Fruit fly (Drosophila melanogaster): ENCODE data around the gene CG33723.

dm6 chr2L:9452959-9453358 is 12.4 kb upstream of the CG33723 start:
- TF ChIP-seq insv (optimal IDR thresholded peaks at IDR 0.05) = no peak
- no peak for TF ChIP-seq Sin3A (optimal IDR thresholded peaks at IDR 0.05)
- no peak for TF ChIP-seq psq (optimal IDR thresholded peaks at IDR 0.05)
- no peak for TF ChIP-seq h (optimal IDR thresholded peaks at IDR 0.05)
- no peak for TF ChIP-seq Myc (optimal IDR thresholded peaks at IDR 0.05)
